Fruit fly (Drosophila melanogaster): ENCODE results near the gene Dip-C.
A peak's percentile ranks its signal among the peaks of the same experiment; 100 is the strongest.

Dip-C gene

dm6 chr3R:12442601-12443533, 29.3 kb upstream of the Dip-C start (continued):
- TF ChIP-seq her (GFP tag; optimal IDR thresholded peaks at IDR 0.05) (no peak), gce (GFP tag; IDR thresholded peaks at IDR 0.05) (no peak), Dref (GFP tag; IDR thresholded peaks at IDR 0.05) (no peak), CG18764 (GFP tag; optimal IDR thresholded peaks at IDR 0.05) (no peak), CG4424 (GFP tag; optimal IDR thresholded peaks at IDR 0.05) (no peak), dati (GFP tag; IDR thresholded peaks at IDR 0.05) (no peak), ems (GFP tag; optimal IDR thresholded peaks at IDR 0.05) (no peak), gsb (GFP tag; IDR thresholded peaks at IDR 0.05) (no peak), tx (GFP tag; optimal IDR thresholded peaks at IDR 0.05) (no peak), CG9932 (GFP tag; IDR thresholded peaks at IDR 0.05) (peak; percentile 59), Awh (GFP tag; IDR thresholded peaks at IDR 0.05) (no peak), E2f2 (GFP tag; IDR thresholded peaks at IDR 0.05) (peak; percentile 8; the same call in 1 of the 2 replicates), CG12659 (GFP tag; optimal IDR thresholded peaks at IDR 0.05) (peak; percentile 43), sug (tag; optimal IDR thresholded peaks at IDR 0.05) (peak; percentile 6), HLH3B (GFP tag; IDR thresholded peaks at IDR 0.05) (no peak), CG6254 (GFP tag; optimal IDR thresholded peaks at IDR 0.05) (no peak), CG14965 (GFP tag; optimal IDR thresholded peaks at IDR 0.05; ENCODE audit: borderline replicate concordance) (no peak), Myb (GFP tag; optimal IDR thresholded peaks at IDR 0.05) (no peak), CG4282 (GFP tag; optimal IDR thresholded peaks at IDR 0.05) (no peak), Trl (optimal IDR thresholded peaks at IDR 0.05) (peak; percentile 15 to 76), Trl (GFP tag; optimal IDR thresholded peaks at IDR 0.05) (no peak), CG15696 (tag; optimal IDR thresholded peaks at IDR 0.05) (no peak), D19B (GFP tag; optimal IDR thresholded peaks at IDR 0.05) (peak; percentile 23), Chrac-16 (GFP tag; optimal IDR thresholded peaks at IDR 0.05) (no peak), D19A (tag; optimal IDR thresholded peaks at IDR 0.05) (no peak), nom (GFP tag; optimal IDR thresholded peaks at IDR 0.05) (peak; percentile 23), CG17829 (tag; optimal IDR thresholded peaks at IDR 0.05) (peak; percentile 2), Atf6 (GFP tag; IDR thresholded peaks at IDR 0.05) (peak; percentile 39), dm (GFP tag; optimal IDR thresholded peaks at IDR 0.05) (no peak), CG16813 (GFP tag; IDR thresholded peaks at IDR 0.05; ENCODE audit: partially characterized antibody) (no peak), CG4854 (GFP tag; optimal IDR thresholded peaks at IDR 0.05) (no peak), CG15514 (GFP tag; optimal IDR thresholded peaks at IDR 0.05) (no peak)

- TF ChIP-seq CG18599 (GFP tag; optimal IDR thresholded peaks at IDR 0.05) (peak; percentile 2), nmo (GFP tag; optimal IDR thresholded peaks at IDR 0.05) (no peak), tna (GFP tag; IDR thresholded peaks at IDR 0.05; ENCODE audit: partially characterized antibody) (no peak), Atf6 (GFP tag; IDR thresholded peaks at IDR 0.05) (no peak), CG42726 (GFP tag; IDR thresholded peaks at IDR 0.05; ENCODE audit: partially characterized antibody) (no peak; the same call in 1 of the 2 replicates), CG32532 (GFP tag; IDR thresholded peaks at IDR 0.05) (peak; percentile 20; the same call in 1 of the 2 replicates), pfk (GFP tag; optimal IDR thresholded peaks at IDR 0.05) (no peak), CG7963 (GFP tag; IDR thresholded peaks at IDR 0.05; ENCODE audit: partially characterized antibody) (no peak), chinmo (GFP tag; IDR thresholded peaks at IDR 0.05; ENCODE audit: partially characterized antibody) (0 out of 4 replicates have a peak, but pooled peaks have one; percentile 76), CG9932 (GFP tag; IDR thresholded peaks at IDR 0.05) (peak; percentile 24; the same call in 1 of the 2 replicates), pan (optimal IDR thresholded peaks at IDR 0.05) (no peak), pan (GFP tag; optimal IDR thresholded peaks at IDR 0.05 in 1 of 2, IDR thresholded peaks at IDR 0.05 in 1 of 2) (peak in 1 of 2 experiments; percentile 15), Deaf1 (tag; optimal IDR thresholded peaks at IDR 0.05) (peak; percentile 46), CG6683 (GFP tag; optimal IDR thresholded peaks at IDR 0.05) (no peak), vvl (GFP tag; IDR thresholded peaks at IDR 0.05) (no peak), CG31365 (tag; optimal IDR thresholded peaks at IDR 0.05) (no peak), MESR4 (GFP tag; optimal IDR thresholded peaks at IDR 0.05) (no peak), Xbp1 (GFP tag; optimal IDR thresholded peaks at IDR 0.05) (no peak), wdn (GFP tag; IDR thresholded peaks at IDR 0.05) (no peak)
Measured at dm6 chr3R:12441008-12441606, 27.5 kb upstream of the Dip-C start.
